Comparison of ENCODE assay signal across 4 worm cellular contexts in genomic region chrX:4532160-4532741, ce11.
TF ChIP-seq lines count a peak whose summit lies in the region.

Gene nhr-35, plus strand, starts transcription at chrX:4532691.

TF ChIP-seq in whole organism, L1 larva, 84 proteins besides CTCF, POLR2A, EP300 and RAD21 (continued from another document and continues in another):
- TF ChIP-seq fkh-8 (tag; optimal IDR thresholded peaks at IDR 0.05; lab: Kevin White, UChicago) (no peak), C34B4.2 (tag; optimal IDR thresholded peaks at IDR 0.05; lab: Kevin White, UChicago) (no peak), sptf-1 (tag; optimal IDR thresholded peaks at IDR 0.05; lab: Kevin White, UChicago) (no peak), nhr-85 (tag; lab: Kevin White, UChicago) (peak; percentile 92), lin-13 (GFP tag; optimal IDR thresholded peaks at IDR 0.05; lab: Kevin White, UChicago) (no peak), F16B12.6 (tag; optimal IDR thresholded peaks at IDR 0.05; lab: Kevin White, UChicago) (no peak), nhr-28 (tag; optimal IDR thresholded peaks at IDR 0.05; lab: Kevin White, UChicago) (no peak), mep-1 (tag; optimal IDR thresholded peaks at IDR 0.05; lab: Kevin White, UChicago) (peak; percentile 53), irx-1 (tag; optimal IDR thresholded peaks at IDR 0.05; lab: Kevin White, UChicago) (peak; percentile 50), lsy-2 (tag; optimal IDR thresholded peaks at IDR 0.05; lab: Kevin White, UChicago) (peak; percentile 37 to 62), skn-1 (tag; optimal IDR thresholded peaks at IDR 0.05; lab: Kevin White, UChicago) (no peak), lir-3 (tag; optimal IDR thresholded peaks at IDR 0.05; lab: Kevin White, UChicago; ENCODE audit: poor library complexity) (no peak), nhr-12 (tag; optimal IDR thresholded peaks at IDR 0.05; lab: Kevin White, UChicago) (no peak), ceh-82 (tag; optimal IDR thresholded peaks at IDR 0.05; lab: Kevin White, UChicago) (no peak), ztf-11 (tag; optimal IDR thresholded peaks at IDR 0.05; lab: Kevin White, UChicago) (no peak), nhr-76 (tag; optimal IDR thresholded peaks at IDR 0.05; lab: Kevin White, UChicago) (no peak), ceh-88 (GFP tag; IDR thresholded peaks at IDR 0.05; lab: Robert Waterston, UW) (no peak), zip-4 (GFP tag; optimal IDR thresholded peaks at IDR 0.05; lab: Kevin White, UChicago) (no peak), dsc-1 (tag; optimal IDR thresholded peaks at IDR 0.05; lab: Kevin White, UChicago) (no peak), grh-1 (GFP tag; IDR thresholded peaks at IDR 0.05; lab: Robert Waterston, UW) (no peak), sup-37 (GFP tag; optimal IDR thresholded peaks at IDR 0.05; lab: Kevin White, UChicago) (peak; percentile 3), pag-3 (tag; optimal IDR thresholded peaks at IDR 0.05; lab: Kevin White, UChicago; ENCODE audit: borderline replicate concordance, insufficient read depth) (no peak), alr-1 (tag; optimal IDR thresholded peaks at IDR 0.05; lab: Kevin White, UChicago; ENCODE audit: borderline replicate concordance) (no peak), swsn-7 (tag; optimal IDR thresholded peaks at IDR 0.05; lab: Kevin White, UChicago) (peak; percentile 26), egl-13 (tag; optimal IDR thresholded peaks at IDR 0.05; lab: Kevin White, UChicago) (no peak), ztf-4 (tag; optimal IDR thresholded peaks at IDR 0.05; lab: Kevin White, UChicago) (peak; percentile 59), lin-35 (GFP tag; optimal IDR thresholded peaks at IDR 0.05; lab: Kevin White, UChicago) (peak in 1 of 2 experiments; percentile 82), nhr-20 (tag; optimal IDR thresholded peaks at IDR 0.05; lab: Kevin White, UChicago) (peak; percentile 97), aha-1 (tag; optimal IDR thresholded peaks at IDR 0.05; lab: Kevin White, UChicago) (no peak), ceh-63 (GFP tag; optimal IDR thresholded peaks at IDR 0.05; lab: Kevin White, UChicago) (no peak), lin-14 (GFP tag; optimal IDR thresholded peaks at IDR 0.05; lab: Kevin White, UChicago) (peak; percentile 95), ceh-8 (GFP tag; optimal IDR thresholded peaks at IDR 0.05; lab: Kevin White, UChicago) (no peak), ets-5 (GFP tag; IDR thresholded peaks at IDR 0.05; lab: Robert Waterston, UW) (no peak), unc-98 (GFP tag; IDR thresholded peaks at IDR 0.05; lab: Robert Waterston, UW) (no peak)

TF ChIP-seq in whole organism, L3 larva, 47 proteins besides CTCF, POLR2A, EP300 and RAD21 (continued from another document):
- TF ChIP-seq nhr-23 (tag; optimal IDR thresholded peaks at IDR 0.05; lab: Kevin White, UChicago) (peak; percentile 48), unc-62 (GFP tag; optimal IDR thresholded peaks at IDR 0.05; lab: Kevin White, UChicago) (peak; percentile 77), nhr-67 (tag; optimal IDR thresholded peaks at IDR 0.05; lab: Kevin White, UChicago) (no peak), skn-1 (tag; optimal IDR thresholded peaks at IDR 0.05; lab: Kevin White, UChicago) (peak; percentile 52), nhr-76 (tag; optimal IDR thresholded peaks at IDR 0.05; lab: Kevin White, UChicago) (no peak), ceh-82 (tag; optimal IDR thresholded peaks at IDR 0.05; lab: Kevin White, UChicago) (no peak), pqm-1 (tag; optimal IDR thresholded peaks at IDR 0.05; lab: Kevin White, UChicago) (peak; percentile 97), ztf-4 (tag; optimal IDR thresholded peaks at IDR 0.05; lab: Kevin White, UChicago) (no peak), nhr-25 (tag; optimal IDR thresholded peaks at IDR 0.05; lab: Kevin White, UChicago) (peak; percentile 72)

TF ChIP-seq in whole organism, L4 larva, 104 proteins besides CTCF, POLR2A, EP300 and RAD21 (continued from another document and continues in another):
- TF ChIP-seq tra-1 (GFP tag; IDR thresholded peaks at IDR 0.05; lab: Robert Waterston, UW), result peak; percentile 93
- peak; percentile 80 for TF ChIP-seq nhr-77 (tag; optimal IDR thresholded peaks at IDR 0.05; lab: Kevin White, UChicago)
- peak; percentile 79 for TF ChIP-seq T20F7.1 (GFP tag; optimal IDR thresholded peaks at IDR 0.05; lab: Kevin White, UChicago)
- no peak for TF ChIP-seq F26F4.8 (GFP tag; conservative IDR thresholded peaks at IDR 0.05; lab: Robert Waterston, UW)
- TF ChIP-seq madf-5 (GFP tag; IDR thresholded peaks at IDR 0.05; lab: Robert Waterston, UW), result no peak
- no peak for TF ChIP-seq lin-15B (tag; optimal IDR thresholded peaks at IDR 0.05; lab: Kevin White, UChicago)
- TF ChIP-seq gei-8 (GFP tag; optimal IDR thresholded peaks at IDR 0.05; lab: Kevin White, UChicago), result peak; percentile 90
- TF ChIP-seq lin-13 (GFP tag; optimal IDR thresholded peaks at IDR 0.05; lab: Kevin White, UChicago), result peak; percentile 75
- no peak for TF ChIP-seq nhr-25 (tag; optimal IDR thresholded peaks at IDR 0.05; lab: Kevin White, UChicago; ENCODE audit: borderline replicate concordance, insufficient read depth)
- no peak for TF ChIP-seq Y105C5A.15 (GFP tag; IDR thresholded peaks at IDR 0.05; lab: Robert Waterston, UW)
- TF ChIP-seq set-16 (GFP tag; IDR thresholded peaks at IDR 0.05; lab: Robert Waterston, UW), result no peak; the same call in 1 of the 2 replicates
- no peak for TF ChIP-seq lir-3 (tag; optimal IDR thresholded peaks at IDR 0.05; lab: Kevin White, UChicago)
- TF ChIP-seq F37D6.2 (tag; optimal IDR thresholded peaks at IDR 0.05; lab: Kevin White, UChicago), result no peak
- peak; percentile 22 to 70 for TF ChIP-seq lsy-2 (tag; optimal IDR thresholded peaks at IDR 0.05; lab: Kevin White, UChicago)
- peak; percentile 19 for TF ChIP-seq rbr-2 (tag; optimal IDR thresholded peaks at IDR 0.05; lab: Kevin White, UChicago)
- no peak for TF ChIP-seq spr-1 (tag; optimal IDR thresholded peaks at IDR 0.05; lab: Kevin White, UChicago)
- peak; percentile 70 for TF ChIP-seq nhr-11 (tag; optimal IDR thresholded peaks at IDR 0.05; lab: Kevin White, UChicago)
- TF ChIP-seq egl-43 (GFP tag; IDR thresholded peaks at IDR 0.05; lab: Robert Waterston, UW), result 0 out of 2 replicates have a peak, but pooled peaks have one; percentile 18
- TF ChIP-seq daf-12 (tag; optimal IDR thresholded peaks at IDR 0.05; lab: Kevin White, UChicago), result no peak
- TF ChIP-seq daf-8 (GFP tag; IDR thresholded peaks at IDR 0.05; lab: Robert Waterston, UW), result no peak
- peak; percentile 38 for TF ChIP-seq mes-2 (tag; optimal IDR thresholded peaks at IDR 0.05; lab: Kevin White, UChicago; ENCODE audit: poor library complexity, severe bottlenecking)
- TF ChIP-seq unc-130 (GFP tag; optimal IDR thresholded peaks at IDR 0.05; lab: Kevin White, UChicago), result no peak
- peak; percentile 100 for TF ChIP-seq mxl-3 (GFP tag; optimal IDR thresholded peaks at IDR 0.05; lab: Kevin White, UChicago)
- no peak for TF ChIP-seq madf-9 (GFP tag; conservative IDR thresholded peaks at IDR 0.05; lab: Robert Waterston, UW)
- no peak for TF ChIP-seq snpc-4 (tag; optimal IDR thresholded peaks at IDR 0.05; lab: Kevin White, UChicago)
- TF ChIP-seq tag-97 (GFP tag; IDR thresholded peaks at IDR 0.05; lab: Robert Waterston, UW), result no peak
- 0 out of 2 replicates have a peak, but pooled peaks have one; percentile 43 for TF ChIP-seq dmd-9 (GFP tag; IDR thresholded peaks at IDR 0.05; lab: Robert Waterston, UW)
- TF ChIP-seq ces-1 (GFP tag; optimal IDR thresholded peaks at IDR 0.05; lab: Kevin White, UChicago), result no peak
- no peak for TF ChIP-seq ceh-82 (tag; optimal IDR thresholded peaks at IDR 0.05; lab: Kevin White, UChicago)
- TF ChIP-seq attf-4 (tag; optimal IDR thresholded peaks at IDR 0.05; lab: Kevin White, UChicago), result no peak
- 0 out of 2 replicates have a peak, but pooled peaks have one; percentile 37 for TF ChIP-seq nhr-41 (GFP tag; IDR thresholded peaks at IDR 0.05; lab: Robert Waterston, UW)
- TF ChIP-seq lin-1 (GFP tag; IDR thresholded peaks at IDR 0.05; lab: Robert Waterston, UW), result peak; percentile 81; the same call in 1 of the 2 replicates
- no peak for TF ChIP-seq F10B5.3 (tag; optimal IDR thresholded peaks at IDR 0.05; lab: Kevin White, UChicago)
- TF ChIP-seq hif-1 (tag; optimal IDR thresholded peaks at IDR 0.05; lab: Kevin White, UChicago), result peak in 1 of 2 experiments; percentile 68
- no peak for TF ChIP-seq Y48G9A.11 (GFP tag; IDR thresholded peaks at IDR 0.05; lab: Robert Waterston, UW)
- TF ChIP-seq ceh-20 (GFP tag; IDR thresholded peaks at IDR 0.05; lab: Robert Waterston, UW), result peak; percentile 72; the same call in 1 of the 2 replicates
- TF ChIP-seq php-3 (GFP tag; IDR thresholded peaks at IDR 0.05; lab: Robert Waterston, UW), result peak; percentile 84
- no peak for TF ChIP-seq ztf-11 (tag; optimal IDR thresholded peaks at IDR 0.05; lab: Kevin White, UChicago)
- peak; percentile 1 for TF ChIP-seq skn-1 (tag; optimal IDR thresholded peaks at IDR 0.05; lab: Kevin White, UChicago)
- no peak for TF ChIP-seq R02D3.7 (tag; optimal IDR thresholded peaks at IDR 0.05; lab: Kevin White, UChicago)
- no peak for TF ChIP-seq D1046.2 (GFP tag; IDR thresholded peaks at IDR 0.05; lab: Robert Waterston, UW)
- peak; percentile 42 to 90 for TF ChIP-seq mdl-1 (tag; optimal IDR thresholded peaks at IDR 0.05; lab: Kevin White, UChicago)
- TF ChIP-seq dpl-1 (GFP tag; optimal IDR thresholded peaks at IDR 0.05; lab: Kevin White, UChicago), result peak; percentile 9
- TF ChIP-seq Y75B8A.6 (GFP tag; IDR thresholded peaks at IDR 0.05; lab: Robert Waterston, UW), result no peak
- no peak for TF ChIP-seq ctbp-1 (GFP tag; IDR thresholded peaks at IDR 0.05; lab: Robert Waterston, UW)
- peak; percentile 94 for TF ChIP-seq dve-1 (tag; optimal IDR thresholded peaks at IDR 0.05; lab: Kevin White, UChicago; ENCODE audit: insufficient read depth)

TF ChIP-seq in whole organism, young adult, 124 proteins besides CTCF, POLR2A, EP300 and RAD21 (continued from another document):
- TF ChIP-seq bed-1 (GFP tag; IDR thresholded peaks at IDR 0.05; lab: Robert Waterston, UW) (no peak), nfya-1 (tag; optimal IDR thresholded peaks at IDR 0.05; lab: Kevin White, UChicago; ENCODE audit: borderline replicate concordance, insufficient read depth) (no peak), die-1 (tag; optimal IDR thresholded peaks at IDR 0.05; lab: Kevin White, UChicago) (peak; percentile 22), attf-3 (GFP tag; conservative IDR thresholded peaks at IDR 0.05; lab: Robert Waterston, UW) (no peak), dpff-1 (tag; optimal IDR thresholded peaks at IDR 0.05; lab: Kevin White, UChicago) (no peak), T07F8.4 (tag; optimal IDR thresholded peaks at IDR 0.05; lab: Kevin White, UChicago) (no peak), let-526 (GFP tag; IDR thresholded peaks at IDR 0.05; lab: Robert Waterston, UW) (peak; percentile 69; the same call in 1 of the 2 replicates), snpc-4 (GFP tag; optimal IDR thresholded peaks at IDR 0.05; lab: Kevin White, UChicago) (no peak), snpc-4 (tag; optimal IDR thresholded peaks at IDR 0.05; lab: Kevin White, UChicago) (peak in 3 of 4 experiments; percentile 33 to 46 (median 44)), chd-7 (tag; optimal IDR thresholded peaks at IDR 0.05; lab: Kevin White, UChicago) (peak; percentile 70), rec-8 (tag; optimal IDR thresholded peaks at IDR 0.05; lab: Kevin White, UChicago) (no peak), B0336.3 (GFP tag; IDR thresholded peaks at IDR 0.05; lab: Robert Waterston, UW) (peak; percentile 69), him-1 (tag; optimal IDR thresholded peaks at IDR 0.05; lab: Kevin White, UChicago) (no peak), F39B2.1 (GFP tag; IDR thresholded peaks at IDR 0.05; lab: Robert Waterston, UW) (no peak), F52B5.7 (tag; optimal IDR thresholded peaks at IDR 0.05; lab: Kevin White, UChicago) (no peak), bed-2 (GFP tag; IDR thresholded peaks at IDR 0.05; lab: Robert Waterston, UW) (no peak)
